Worm (Caenorhabditis elegans) whole organism, L1 larva: ENCODE data around the gene mpdu-1.

ENCODE experiments used
- C04F5.9 ChIP-seq: sonication (generic microtip); optimal IDR thresholded peaks from 2 replicates; lab custom pipeline; 2016; ENCODE audit warnings: missing genetic modification characterization, missing compliant biosample characterization
- C16A3.4 ChIP-seq: fragments of 150-350 bp; optimal IDR thresholded peaks from 2 replicates; lab custom pipeline; 2014; ENCODE audit warnings: missing biosample characterization, missing genetic modification characterization
- C34B4.2 ChIP-seq: sonication (generic microtip); optimal IDR thresholded peaks from 2 replicates; lab custom pipeline; 2017; ENCODE audit warnings: mild to moderate bottlenecking, missing genetic modification characterization, missing compliant biosample characterization
- Y116A8C.19 ChIP-seq: sonication (generic microtip); optimal IDR thresholded peaks from 2 replicates; lab custom pipeline; 2016; ENCODE audit warnings: missing compliant biosample characterization, missing genetic modification characterization, borderline replicate concordance
- alr-1 ChIP-seq: fragments of 200-800 bp; sonication (Bioruptor generic); optimal IDR thresholded peaks from 2 replicates; lab custom pipeline; 2018; ENCODE audit warnings: borderline replicate concordance, mild to moderate bottlenecking, missing genetic modification characterization, missing compliant biosample characterization
- ceh-63 ChIP-seq: fragments of 200-800 bp; sonication (Bioruptor generic); optimal IDR thresholded peaks from 2 replicates; lab custom pipeline; 2018; ENCODE audit warnings: mild to moderate bottlenecking, missing genetic modification characterization, missing compliant biosample characterization
- ceh-8 ChIP-seq: fragments of 200-800 bp; sonication (Bioruptor generic); optimal IDR thresholded peaks from 2 replicates; lab custom pipeline; 2018; ENCODE audit warnings: mild to moderate bottlenecking, missing genetic modification characterization, moderate library complexity, missing compliant biosample characterization
- ceh-88 ChIP-seq: fragments of 200-800 bp; sonication (Bioruptor generic); IDR thresholded peaks from 2 replicates; pipeline ENCODE4 v1.3.6; 2022; ENCODE audit warnings: missing genetic modification characterization, missing compliant biosample characterization
- ceh-90 ChIP-seq: sonication (generic microtip); optimal IDR thresholded peaks from 2 replicates; lab custom pipeline; 2016; ENCODE audit warnings: missing genetic modification characterization, missing compliant biosample characterization
- ces-1 ChIP-seq: fragments of 150-350 bp; optimal IDR thresholded peaks from 2 replicates; lab custom pipeline; 2014; ENCODE audit warnings: missing biosample characterization, missing genetic modification reagents, missing genetic modification characterization
- egl-27 ChIP-seq, 2 experiments: fragments of 150-350 bp in 1 of 2; sonication (generic microtip); optimal IDR thresholded peaks; 3 replicates each; lab custom pipeline; 2017 to 2018; ENCODE audit warnings: missing biosample characterization in 2 of 2, missing genetic modification characterization in 2 of 2, missing genetic modification reagents in 2 of 2
- elt-2 ChIP-seq: sonication (generic microtip); optimal IDR thresholded peaks from 2 replicates; lab custom pipeline; 2016; ENCODE audit warnings: missing genetic modification characterization, mild to moderate bottlenecking, inconsistent platforms, missing compliant biosample characterization, missing genetic modification reagents
- ets-5 ChIP-seq: fragments of 200-800 bp; sonication (Bioruptor generic); IDR thresholded peaks from 2 replicates; pipeline ENCODE4 v1.3.6; 2022; ENCODE audit warnings: missing genetic modification characterization, missing compliant biosample characterization
- fkh-10 ChIP-seq: sonication (generic microtip); optimal IDR thresholded peaks from 2 replicates; lab custom pipeline; 2017; ENCODE audit warnings: missing biosample characterization, missing genetic modification reagents, missing genetic modification characterization
- fos-1 ChIP-seq: fragments of 150-350 bp; optimal IDR thresholded peaks from 2 replicates; lab custom pipeline; 2014; ENCODE audit warnings: missing biosample characterization, missing genetic modification characterization
- grh-1 ChIP-seq: fragments of 200-800 bp; sonication (Bioruptor generic); IDR thresholded peaks from 2 replicates; pipeline ENCODE4 v1.3.6; 2022; ENCODE audit warnings: missing genetic modification reagents, missing genetic modification characterization, missing compliant biosample characterization
- hlh-17 ChIP-seq: fragments of 200-800 bp; sonication (Bioruptor generic); optimal IDR thresholded peaks from 2 replicates; lab custom pipeline; 2018; ENCODE audit warnings: missing genetic modification characterization, mild to moderate bottlenecking, missing compliant biosample characterization, moderate library complexity, borderline replicate concordance
- isw-1 ChIP-seq: fragments of 200-800 bp; sonication (Bioruptor generic); IDR thresholded peaks from 2 replicates; pipeline ENCODE4 v1.3.6; 2022; ENCODE audit warnings: missing genetic modification characterization, missing compliant biosample characterization
- jun-1 ChIP-seq: fragments of 150-350 bp; optimal IDR thresholded peaks from 2 replicates; lab custom pipeline; 2014; ENCODE audit warnings: missing biosample characterization, missing genetic modification reagents, missing genetic modification characterization
- lin-13 ChIP-seq: fragments of 150-350 bp; optimal IDR thresholded peaks from 2 replicates; lab custom pipeline; 2014; ENCODE audit warnings: missing biosample characterization, missing genetic modification reagents, missing genetic modification characterization
- lin-14 ChIP-seq: fragments of 200-800 bp; sonication (Bioruptor generic); optimal IDR thresholded peaks from 2 replicates; lab custom pipeline; 2018; ENCODE audit warnings: mild to moderate bottlenecking, missing genetic modification characterization, moderate library complexity, missing compliant biosample characterization
- lin-15B ChIP-seq: fragments of 150-350 bp; sonication (generic microtip); optimal IDR thresholded peaks from 3 replicates; lab custom pipeline; 2014; ENCODE audit warnings: missing biosample characterization, missing genetic modification characterization
- lin-39 ChIP-seq: fragments of 150-350 bp; optimal IDR thresholded peaks from 2 replicates; lab custom pipeline; 2014; ENCODE audit warnings: missing biosample characterization, missing genetic modification reagents, missing genetic modification characterization
- mab-9 ChIP-seq: fragments of 200-800 bp; sonication (Bioruptor generic); IDR thresholded peaks from 2 replicates; pipeline ENCODE4 v1.3.6; 2022; ENCODE audit warnings: missing genetic modification reagents, missing genetic modification characterization, missing compliant biosample characterization
- mdl-1 ChIP-seq, 2 experiments: fragments of 150-350 bp; optimal IDR thresholded peaks; 2 replicates each; lab custom pipeline; 2014 to 2017; ENCODE audit warnings: missing biosample characterization in 2 of 2, missing genetic modification characterization in 2 of 2, inconsistent platforms in 1 of 2
- mef-2 ChIP-seq: fragments of 150-350 bp; optimal IDR thresholded peaks from 2 replicates; lab custom pipeline; 2014; ENCODE audit warnings: missing biosample characterization, missing genetic modification characterization
- mep-1 ChIP-seq: fragments of 150-350 bp; optimal IDR thresholded peaks from 2 replicates; lab custom pipeline; 2014; ENCODE audit warnings: missing biosample characterization, missing genetic modification characterization
- nhr-11 ChIP-seq: fragments of 150-350 bp; optimal IDR thresholded peaks from 2 replicates; lab custom pipeline; 2014; ENCODE audit warnings: missing biosample characterization, missing genetic modification characterization
- nhr-12 ChIP-seq: sonication (generic microtip); optimal IDR thresholded peaks from 2 replicates; lab custom pipeline; 2017; ENCODE audit warnings: missing biosample characterization, missing genetic modification characterization
- nhr-19 ChIP-seq: fragments of 200-800 bp; sonication (Bioruptor generic); conservative IDR thresholded peaks from 2 replicates; pipeline ENCODE4 v1.3.6; 2022; ENCODE audit warnings: missing genetic modification characterization, missing compliant biosample characterization
- nhr-20 ChIP-seq: sonication (generic microtip); optimal IDR thresholded peaks from 2 replicates; lab custom pipeline; 2016; ENCODE audit warnings: mild to moderate bottlenecking, missing genetic modification characterization, missing compliant biosample characterization
- nhr-28 ChIP-seq: fragments of 150-350 bp; optimal IDR thresholded peaks from 2 replicates; lab custom pipeline; 2014; ENCODE audit warnings: missing biosample characterization, missing genetic modification characterization
- nhr-76 ChIP-seq: sonication (generic microtip); optimal IDR thresholded peaks from 2 replicates; lab custom pipeline; 2017; ENCODE audit warnings: missing biosample characterization, missing genetic modification characterization
- nhr-77 ChIP-seq: fragments of 150-350 bp; optimal IDR thresholded peaks from 2 replicates; lab custom pipeline; 2014; ENCODE audit warnings: missing biosample characterization, missing genetic modification characterization
- nhr-90 ChIP-seq: sonication (generic microtip); optimal IDR thresholded peaks from 2 replicates; lab custom pipeline; 2016; ENCODE audit warnings: mild to moderate bottlenecking, missing genetic modification characterization, missing compliant biosample characterization; ENCODE audit not compliant: poor library complexity
- pqm-1 ChIP-seq: sonication (generic microtip); optimal IDR thresholded peaks from 3 replicates; lab custom pipeline; 2017; ENCODE audit warnings: missing biosample characterization, missing genetic modification characterization
- snpc-4 ChIP-seq: fragments of 150-350 bp; optimal IDR thresholded peaks from 2 replicates; lab custom pipeline; 2014; ENCODE audit warnings: missing biosample characterization, missing genetic modification characterization
- sox-4 ChIP-seq: sonication (generic microtip); optimal IDR thresholded peaks from 2 replicates; lab custom pipeline; 2016; ENCODE audit warnings: missing genetic modification characterization, missing compliant biosample characterization
- sptf-1 ChIP-seq: fragments of 150-350 bp; optimal IDR thresholded peaks from 2 replicates; lab custom pipeline; 2014; ENCODE audit warnings: missing biosample characterization, missing genetic modification characterization
- swsn-7 ChIP-seq: sonication (generic microtip); optimal IDR thresholded peaks from 2 replicates; lab custom pipeline; 2016; ENCODE audit warnings: missing genetic modification characterization, missing compliant biosample characterization
- tbx-2 ChIP-seq: sonication (generic microtip); optimal IDR thresholded peaks from 2 replicates; lab custom pipeline; 2016; ENCODE audit warnings: missing genetic modification characterization, missing compliant biosample characterization
- unc-130 ChIP-seq: fragments of 150-350 bp; optimal IDR thresholded peaks from 2 replicates; lab custom pipeline; 2017; ENCODE audit warnings: missing biosample characterization, missing genetic modification characterization, inconsistent platforms
- unc-30 ChIP-seq: sonication (generic microtip); optimal IDR thresholded peaks from 2 replicates; lab custom pipeline; 2017; ENCODE audit warnings: missing biosample characterization, missing genetic modification characterization
- vab-15 ChIP-seq: sonication (generic microtip); optimal IDR thresholded peaks from 2 replicates; lab custom pipeline; 2017; ENCODE audit warnings: missing genotype, mild to moderate bottlenecking, missing genetic modification characterization, missing compliant biosample characterization
- xbp-1 ChIP-seq: sonication (generic microtip); optimal IDR thresholded peaks from 2 replicates; lab custom pipeline; 2016; ENCODE audit warnings: missing genetic modification characterization, missing compliant biosample characterization
- zag-1 ChIP-seq: fragments of 150-350 bp; optimal IDR thresholded peaks from 2 replicates; lab custom pipeline; 2014; ENCODE audit warnings: missing biosample characterization, missing genetic modification characterization

mpdu-1 gene

ce11 chrV:8355435-8356212 is 3.3 kb downstream of the mpdu-1 start, which contains the start of gene mom-2:
TSS of gene mom-2 (plus strand) at chrV:8355988.
- TF ChIP-seq vab-15 (tag; lab: Kevin White, UChicago) (no peak), swsn-7 (tag; lab: Kevin White, UChicago) (no peak), lin-13 (GFP tag; lab: Kevin White, UChicago) (no peak), ceh-63 (GFP tag; lab: Kevin White, UChicago) (no peak), nhr-12 (no peak), snpc-4 (tag; lab: Kevin White, UChicago) (no peak), grh-1 (GFP tag; lab: Robert Waterston, UW) (no peak), fkh-10 (GFP tag; lab: Kevin White, UChicago) (no peak), nhr-76 (tag; lab: Kevin White, UChicago) (no peak), mef-2 (tag; lab: Kevin White, UChicago) (no peak), isw-1 (GFP tag; lab: Robert Waterston, UW) (no peak), mdl-1 (tag; optimal IDR thresholded peaks at IDR 0.05; lab: Kevin White, UChicago) (no peak), ceh-90 (tag; lab: Kevin White, UChicago) (no peak), nhr-90 (tag; lab: Kevin White, UChicago) (no peak), sptf-1 (tag; lab: Kevin White, UChicago) (no peak), sox-4 (tag; lab: Kevin White, UChicago) (no peak), C34B4.2 (no peak), nhr-11 (no peak), pqm-1 (tag; lab: Kevin White, UChicago) (no peak)

DNA sequence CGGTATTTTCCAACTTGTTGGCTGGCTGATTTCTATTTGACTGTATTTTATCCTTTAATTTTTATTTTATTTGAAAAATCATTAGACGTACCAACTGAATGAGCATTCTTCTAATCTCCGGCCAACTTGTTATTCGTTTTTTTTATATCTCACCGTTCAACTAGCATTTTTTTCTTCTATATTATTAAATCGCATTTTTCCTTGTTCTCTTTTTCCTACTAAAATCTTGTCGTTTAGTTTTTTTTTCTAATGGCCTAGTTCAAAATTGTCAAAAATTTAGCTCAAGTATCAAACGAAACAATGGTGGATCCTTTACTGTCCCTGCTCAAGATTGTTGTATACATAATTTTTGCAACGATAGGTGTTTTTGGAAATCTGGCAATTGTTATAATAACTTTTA is 7.6 kb downstream of the mpdu-1 start, which contains the start of gene srsx-22:
Gene srsx-22 (plus strand): TSS at position 301 of the 400 bp plus-strand sequence.
- TF ChIP-seq tbx-2 (tag; lab: Kevin White, UChicago) = no peak
- TF ChIP-seq C16A3.4 (tag; lab: Kevin White, UChicago) = no peak
- no peak for TF ChIP-seq lin-39
- no peak for TF ChIP-seq mab-9
- no peak for TF ChIP-seq elt-2 (tag; lab: Kevin White, UChicago)
- TF ChIP-seq, all 84 proteins: peak for 0

ce11 chrV:8349950-8350349 is 9.0 kb downstream of the mpdu-1 start:
- no peak for TF ChIP-seq nhr-11
- TF ChIP-seq unc-30 = no peak
- no peak for TF ChIP-seq lin-14 (GFP tag; lab: Kevin White, UChicago)
- no peak for TF ChIP-seq zag-1 (tag; lab: Kevin White, UChicago)
- TF ChIP-seq alr-1 (tag; lab: Kevin White, UChicago) = no peak
- no peak for TF ChIP-seq unc-130
- TF ChIP-seq Y116A8C.19 (tag; lab: Kevin White, UChicago) = no peak
- no peak for TF ChIP-seq ceh-88 (GFP tag; lab: Robert Waterston, UW)
- no peak for TF ChIP-seq egl-27 (tag; optimal IDR thresholded peaks at IDR 0.05; lab: Kevin White, UChicago)

DNA sequence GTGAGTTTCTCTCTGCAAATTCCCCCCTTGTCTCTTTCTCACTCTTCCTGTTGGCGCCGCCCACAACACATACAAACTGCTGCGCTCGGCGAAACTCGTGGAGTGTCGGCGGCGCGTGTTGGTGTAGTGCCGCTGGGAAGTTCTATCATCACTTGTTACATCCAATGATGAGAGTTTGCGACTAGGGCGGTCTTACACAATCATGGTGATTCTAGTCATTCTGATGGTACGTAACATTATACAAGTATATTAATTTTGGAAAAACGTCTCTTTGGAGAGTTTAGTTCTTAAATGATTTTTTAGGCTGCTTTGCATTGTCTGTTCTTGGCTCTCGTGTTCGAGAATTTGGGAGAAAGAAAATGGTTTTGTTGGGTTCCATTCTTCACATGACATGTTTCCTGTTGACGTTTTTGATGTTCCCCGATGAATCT is 10.0 kb downstream of the mpdu-1 start:
- TF ChIP-seq nhr-77 (tag; lab: Kevin White, UChicago) = peak; percentile 72
- no peak for TF ChIP-seq ets-5 (GFP tag; lab: Robert Waterston, UW)
- TF ChIP-seq C16A3.4 (tag; lab: Kevin White, UChicago) = peak; percentile 39
- TF ChIP-seq jun-1 (tag; lab: Kevin White, UChicago) = peak; percentile 55
- peak; percentile 45 for TF ChIP-seq C04F5.9 (tag; lab: Kevin White, UChicago)
- peak; percentile 28 for TF ChIP-seq nhr-11
- TF ChIP-seq lin-13 (GFP tag; lab: Kevin White, UChicago) = peak; percentile 59
- no peak for TF ChIP-seq hlh-17 (GFP tag; lab: Kevin White, UChicago)
- TF ChIP-seq nhr-19 = peak; percentile 95
- TF ChIP-seq xbp-1 (tag; lab: Kevin White, UChicago) = peak; percentile 89
- TF ChIP-seq ces-1 (GFP tag; lab: Kevin White, UChicago) = no peak
- peak; percentile 93 for TF ChIP-seq swsn-7 (tag; lab: Kevin White, UChicago)
- TF ChIP-seq nhr-28 (tag; lab: Kevin White, UChicago) = no peak
- peak; percentile 66 for TF ChIP-seq ceh-8 (GFP tag; lab: Kevin White, UChicago)
- TF ChIP-seq fos-1 = peak; percentile 75
- TF ChIP-seq lin-15B (tag; lab: Kevin White, UChicago) = peak; percentile 46
- TF ChIP-seq nhr-20 (tag; lab: Kevin White, UChicago) = peak; percentile 95
- no peak for TF ChIP-seq ceh-63 (GFP tag; lab: Kevin White, UChicago)
- TF ChIP-seq C34B4.2 = no peak
- TF ChIP-seq nhr-76 (tag; lab: Kevin White, UChicago) = no peak
- peak; percentile 85 for TF ChIP-seq tbx-2 (tag; lab: Kevin White, UChicago)
- peak; percentile 81 for TF ChIP-seq mep-1
